Worm (Caenorhabditis elegans): ENCODE results near the gene his-35.

DNA sequence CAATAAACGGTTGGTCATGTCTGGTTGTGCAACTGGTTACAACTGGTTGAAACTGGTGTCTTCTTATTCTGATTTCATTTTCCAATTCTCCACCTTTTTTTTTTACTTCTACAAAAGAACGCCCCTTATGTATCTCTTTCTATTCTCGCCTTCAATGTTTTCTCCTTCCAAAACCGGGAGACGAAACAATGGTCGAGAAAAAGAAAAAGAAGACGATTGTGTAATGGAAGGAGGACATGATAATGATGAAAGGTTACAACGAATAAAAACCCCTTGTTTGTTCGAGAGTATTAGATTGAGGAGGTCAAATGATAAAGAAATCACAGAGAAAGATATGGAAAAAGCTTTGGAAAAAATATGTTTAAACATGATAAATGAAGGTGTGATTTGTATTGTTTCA is 26.3 kb downstream of the his-35 start, which contains the start of gene C50F4.8:
- no peak for TF ChIP-seq unc-62 (GFP tag; optimal IDR thresholded peaks at IDR 0.05)
- TF ChIP-seq lin-40 (tag; optimal IDR thresholded peaks at IDR 0.05): no peak
- no peak for TF ChIP-seq nhr-80 (tag; optimal IDR thresholded peaks at IDR 0.05)
- no peak for TF ChIP-seq pha-4 (tag; optimal IDR thresholded peaks at IDR 0.05)
- no peak for TF ChIP-seq die-1 (tag; optimal IDR thresholded peaks at IDR 0.05)
- no peak for TF ChIP-seq hlh-26 (GFP tag; conservative IDR thresholded peaks at IDR 0.05)
- TF ChIP-seq ceh-79 (tag; optimal IDR thresholded peaks at IDR 0.05): no peak
- TF ChIP-seq ztf-28 (GFP tag; IDR thresholded peaks at IDR 0.05): no peak
- no peak for TF ChIP-seq lag-1 (GFP tag; IDR thresholded peaks at IDR 0.05)

Measured in whole organism, young adult.